Worm (Caenorhabditis elegans): ENCODE measurements around the gene C45H4.13.

ce11 chrV:2177307-2177764 lies 26.6 kb upstream of the C45H4.13 start, which contains the start of gene srbc-17:
- TF ChIP-seq flt-1 (GFP tag; IDR thresholded peaks at IDR 0.05): no peak
- TF ChIP-seq ztf-23 (GFP tag; IDR thresholded peaks at IDR 0.05): no peak
- TF ChIP-seq klf-2 (GFP tag; conservative IDR thresholded peaks at IDR 0.05): no peak
- TF ChIP-seq tab-1 (GFP tag; IDR thresholded peaks at IDR 0.05): no peak
- TF ChIP-seq ref-1 (GFP tag; conservative IDR thresholded peaks at IDR 0.05): no peak
- no peak for TF ChIP-seq ztf-29 (GFP tag; IDR thresholded peaks at IDR 0.05)
- no peak for TF ChIP-seq T22C8.4 (GFP tag; IDR thresholded peaks at IDR 0.05)

All from whole organism, midembryonic.